Worm (Caenorhabditis elegans): ENCODE results near the gene grl-5.

DNA sequence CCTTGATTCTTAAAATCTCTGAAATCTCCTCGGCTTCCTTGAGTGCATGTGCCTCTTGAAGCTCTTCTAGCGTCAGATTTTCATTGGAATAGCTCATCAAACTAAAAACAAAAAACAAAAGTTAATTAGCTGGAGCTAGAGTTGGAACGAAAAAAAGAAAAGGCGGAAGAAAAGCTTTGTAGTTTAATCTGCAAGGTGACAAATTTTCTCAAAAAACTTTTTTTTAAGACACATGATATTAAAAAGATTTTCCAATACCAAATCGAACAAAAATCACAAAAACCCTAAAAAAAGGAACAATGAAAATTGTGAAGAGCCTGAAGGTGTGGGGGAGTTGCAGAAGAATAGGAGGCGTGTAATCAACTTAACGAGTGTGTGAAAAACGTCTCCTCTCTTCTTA is 40.2 kb upstream of the grl-5 start, which contains the start of gene gnrr-5:
- TF ChIP-seq madf-10 (tag; optimal IDR thresholded peaks at IDR 0.05) (no peak), unc-130 (GFP tag; optimal IDR thresholded peaks at IDR 0.05) (no peak), tlf-1 (GFP tag; optimal IDR thresholded peaks at IDR 0.05) (no peak), dox-1 (GFP tag; IDR thresholded peaks at IDR 0.05) (no peak), him-1 (tag; optimal IDR thresholded peaks at IDR 0.05) (no peak), unc-62 (GFP tag; optimal IDR thresholded peaks at IDR 0.05) (no peak), Y53F4B.3 (GFP tag; IDR thresholded peaks at IDR 0.05) (no peak), Y79H2A.3 (GFP tag; conservative IDR thresholded peaks at IDR 0.05) (no peak)

All from whole organism, young adult.